Fruit fly (Drosophila melanogaster) whole organism, embryonic: ENCODE data around the gene CG34116.

Experiments used
- B-H2 ChIP-seq: fragments of 200-800 bp; sonication (Bioruptor generic); optimal IDR thresholded peaks from 2 replicates; lab custom pipeline; 2018; ENCODE audit warnings: missing biosample characterization, mild to moderate bottlenecking, missing genetic modification characterization
- BEAF-32 ChIP-seq: fragments of 200-800 bp; sonication (Bioruptor generic); optimal IDR thresholded peaks from 3 replicates; lab custom pipeline; 2017; ENCODE audit warnings: missing biosample characterization, missing genetic modification characterization, mild to moderate bottlenecking, moderate library complexity, missing genetic modification reagents
- Bgb ChIP-seq: fragments of 200-800 bp; sonication (Bioruptor generic); IDR thresholded peaks from 2 replicates; pipeline ENCODE4 v1.3.6; 2022; ENCODE audit warnings: missing biosample characterization, missing genetic modification characterization; ENCODE audit not compliant: partially characterized antibody
- CG11093 ChIP-seq: fragments of 200-800 bp; sonication (Bioruptor generic); IDR thresholded peaks from 3 replicates; pipeline ENCODE4 v1.3.6; 2022; ENCODE audit warnings: missing biosample characterization, missing genetic modification characterization
- CG11695 ChIP-seq: fragments of 200-800 bp; sonication (Bioruptor generic); IDR thresholded peaks from 3 replicates; pipeline ENCODE4 v1.3.6; 2022; ENCODE audit warnings: missing biosample characterization, missing genetic modification characterization
- CG11723 ChIP-seq: fragments of 200-800 bp; sonication (Bioruptor generic); optimal IDR thresholded peaks from 2 replicates; lab custom pipeline; 2017; ENCODE audit warnings: missing biosample characterization, mild to moderate bottlenecking, missing genetic modification characterization
- CG14441 ChIP-seq: fragments of 200-800 bp; sonication (Bioruptor generic); IDR thresholded peaks from 2 replicates; pipeline ENCODE4 v1.3.6; 2022; ENCODE audit warnings: missing biosample characterization, missing genetic modification characterization
- CG14965 ChIP-seq: fragments of 200-800 bp; sonication (Bioruptor generic); optimal IDR thresholded peaks from 2 replicates; lab custom pipeline; 2016; ENCODE audit warnings: missing biosample characterization, missing genetic modification characterization, borderline replicate concordance
- CG17328 ChIP-seq: fragments of 200-800 bp; sonication (Bioruptor generic); IDR thresholded peaks from 2 replicates; pipeline ENCODE4 v1.3.6; 2022; ENCODE audit warnings: missing biosample characterization, missing genetic modification characterization
- CG17829 ChIP-seq: fragments of 200-800 bp; optimal IDR thresholded peaks from 2 replicates; lab custom pipeline; 2019; ENCODE audit warnings: missing biosample characterization, mild to moderate bottlenecking, missing genetic modification characterization, moderate library complexity
- CG17912 ChIP-seq: fragments of 200-800 bp; sonication (Bioruptor generic); optimal IDR thresholded peaks from 2 replicates; lab custom pipeline; 2018; ENCODE audit warnings: missing biosample characterization, mild to moderate bottlenecking, missing genetic modification characterization
- CG18476 ChIP-seq: fragments of 200-800 bp; sonication (Bioruptor generic); optimal IDR thresholded peaks from 2 replicates; lab custom pipeline; 2016; ENCODE audit warnings: missing biosample characterization, mild to moderate bottlenecking, missing genetic modification characterization
- CG2678 ChIP-seq: fragments of 200-800 bp; sonication (Bioruptor generic); optimal IDR thresholded peaks from 3 replicates; lab custom pipeline; 2019; ENCODE audit warnings: missing biosample characterization, mild to moderate bottlenecking, missing genetic modification characterization, moderate library complexity
- CG3163 ChIP-seq: fragments of 200-800 bp; sonication (Bioruptor generic); optimal IDR thresholded peaks from 3 replicates; lab custom pipeline; 2016; ENCODE audit warnings: missing biosample characterization, missing genetic modification characterization
- CG32767 ChIP-seq: fragments of 200-800 bp; sonication (Bioruptor generic); IDR thresholded peaks from 2 replicates; pipeline ENCODE4 v1.3.6; 2022; ENCODE audit warnings: missing biosample characterization, missing genetic modification characterization
- CG32772 ChIP-seq: fragments of 200-800 bp; sonication (Bioruptor generic); IDR thresholded peaks from 2 replicates; pipeline ENCODE4 v1.3.6; 2022; ENCODE audit warnings: missing biosample characterization, missing genetic modification characterization
- CG3407 ChIP-seq: fragments of 200-800 bp; sonication (Bioruptor generic); optimal IDR thresholded peaks from 2 replicates; lab custom pipeline; 2018; ENCODE audit warnings: missing biosample characterization, mild to moderate bottlenecking, missing genetic modification characterization
- CG3838 ChIP-seq: fragments of 200-800 bp; sonication (Bioruptor generic); optimal IDR thresholded peaks from 3 replicates; lab custom pipeline; 2016; ENCODE audit warnings: missing biosample characterization, missing genetic modification characterization
- CG3847 ChIP-seq: fragments of 200-800 bp; sonication (Bioruptor generic); IDR thresholded peaks from 2 replicates; pipeline ENCODE4 v1.3.6; 2022; ENCODE audit warnings: missing biosample characterization, missing genetic modification characterization
- CG6254 ChIP-seq: fragments of 200-800 bp; sonication (Bioruptor generic); optimal IDR thresholded peaks from 3 replicates; lab custom pipeline; 2017; ENCODE audit warnings: mild to moderate bottlenecking, missing biosample characterization, missing genetic modification reagents, missing genetic modification characterization
- CG9609 ChIP-seq: fragments of 200-800 bp; sonication (Bioruptor generic); optimal IDR thresholded peaks from 3 replicates; lab custom pipeline; 2016; ENCODE audit warnings: missing biosample characterization, missing genetic modification characterization
- Chrac-16 ChIP-seq: fragments of 200-800 bp; sonication (Bioruptor generic); optimal IDR thresholded peaks from 3 replicates; lab custom pipeline; 2016; ENCODE audit warnings: missing biosample characterization, missing genetic modification characterization
- CoRest ChIP-seq: fragments of 200-800 bp; sonication (Bioruptor generic); optimal IDR thresholded peaks from 3 replicates; lab custom pipeline; 2018; ENCODE audit warnings: missing biosample characterization, mild to moderate bottlenecking, missing genetic modification characterization, moderate library complexity
- CrebB ChIP-seq: fragments of 200-800 bp; sonication (Bioruptor generic); optimal IDR thresholded peaks from 3 replicates; lab custom pipeline; 2018; ENCODE audit warnings: missing biosample characterization, mild to moderate bottlenecking, missing genetic modification characterization
- D19B ChIP-seq: fragments of 200-800 bp; sonication (Bioruptor generic); optimal IDR thresholded peaks from 2 replicates; lab custom pipeline; 2017; ENCODE audit warnings: missing biosample characterization, mild to moderate bottlenecking, missing genetic modification characterization
- Dad ChIP-seq: fragments of 200-800 bp; sonication (Bioruptor generic); optimal IDR thresholded peaks from 3 replicates; lab custom pipeline; 2016; ENCODE audit warnings: missing biosample characterization, missing genetic modification characterization
- Dbx ChIP-seq: fragments of 200-800 bp; sonication (Bioruptor generic); IDR thresholded peaks from 3 replicates; pipeline ENCODE4 v1.3.6; 2022; ENCODE audit warnings: missing biosample characterization, missing genetic modification characterization
- Dip2 ChIP-seq: fragments of 200-800 bp; sonication (Bioruptor generic); IDR thresholded peaks from 2 replicates; pipeline ENCODE4 v1.3.6; 2022; ENCODE audit warnings: missing biosample characterization, missing genetic modification characterization
- ERR ChIP-seq: fragments of 200-800 bp; sonication (Bioruptor generic); optimal IDR thresholded peaks from 2 replicates; lab custom pipeline; 2016; ENCODE audit warnings: missing biosample characterization, missing genetic modification characterization
- Ets97D ChIP-seq: fragments of 200-800 bp; sonication (Bioruptor generic); optimal IDR thresholded peaks from 3 replicates; lab custom pipeline; 2016; ENCODE audit warnings: missing biosample characterization, missing genetic modification characterization
- HHEX ChIP-seq: fragments of 200-800 bp; sonication (Bioruptor generic); optimal IDR thresholded peaks from 3 replicates; lab custom pipeline; 2017; ENCODE audit warnings: missing biosample characterization, mild to moderate bottlenecking, missing genetic modification characterization, missing genetic modification reagents
- MESR4 ChIP-seq: fragments of 200-800 bp; sonication (Bioruptor generic); optimal IDR thresholded peaks from 2 replicates; lab custom pipeline; 2018; ENCODE audit warnings: missing biosample characterization, mild to moderate bottlenecking, missing genetic modification characterization, moderate library complexity
- Myb ChIP-seq: fragments of 200-800 bp; sonication (Bioruptor generic); optimal IDR thresholded peaks from 2 replicates; lab custom pipeline; 2016; ENCODE audit warnings: missing biosample characterization, missing genetic modification characterization
- NFAT ChIP-seq: fragments of 200-800 bp; sonication (Bioruptor generic); IDR thresholded peaks from 2 replicates; pipeline ENCODE4 v1.3.6; 2022; ENCODE audit warnings: missing biosample characterization, missing genetic modification characterization
- YL-1 ChIP-seq: fragments of 200-800 bp; sonication (Bioruptor generic); optimal IDR thresholded peaks from 3 replicates; lab custom pipeline; 2017; ENCODE audit warnings: missing biosample characterization, mild to moderate bottlenecking, missing genetic modification characterization
- ato ChIP-seq: fragments of 200-800 bp; sonication (Bioruptor generic); IDR thresholded peaks from 2 replicates; pipeline ENCODE4 v1.3.6; 2022; ENCODE audit warnings: missing biosample characterization, missing genetic modification characterization; ENCODE audit not compliant: partially characterized antibody
- da ChIP-seq: fragments of 200-800 bp; sonication (Bioruptor generic); optimal IDR thresholded peaks from 2 replicates; lab custom pipeline; 2016; ENCODE audit warnings: missing biosample characterization, missing genetic modification characterization
- danr ChIP-seq: fragments of 200-800 bp; sonication (Bioruptor generic); IDR thresholded peaks from 2 replicates; pipeline ENCODE4 v1.3.6; 2022; ENCODE audit warnings: missing biosample characterization, missing genetic modification characterization
- grn ChIP-seq: fragments of 200-800 bp; sonication (Bioruptor generic); optimal IDR thresholded peaks from 3 replicates; lab custom pipeline; 2017; ENCODE audit warnings: missing biosample characterization, missing genetic modification characterization
- insv ChIP-seq, 2 experiments: fragments of 200-800 bp; sonication (Bioruptor generic); optimal IDR thresholded peaks; 3 replicates each; lab custom pipeline; 2016 to 2018; ENCODE audit warnings: missing biosample characterization in 2 of 2, missing genetic modification characterization in 2 of 2
- lov ChIP-seq, 2 experiments: fragments of 200-800 bp in 1 of 2; fragments of >200 bp in 1 of 2; sonication (Bioruptor generic) in 1 of 2; IDR thresholded peaks in 1 of 2; optimal IDR thresholded peaks in 1 of 2; 2 replicates in 1 of 2; 3 replicates in 1 of 2; pipeline versions ENCODE4 v1.3.6 to Lab custom; 2017 to 2022; ENCODE audit warnings: missing biosample characterization in 1 of 2, missing genetic modification characterization in 1 of 2
- pfk ChIP-seq: fragments of 200-800 bp; sonication (Bioruptor generic); optimal IDR thresholded peaks from 2 replicates; lab custom pipeline; 2018; ENCODE audit warnings: missing biosample characterization, mild to moderate bottlenecking, missing genetic modification characterization, moderate library complexity
- phol ChIP-seq: fragments of 200-800 bp; sonication (Bioruptor generic); optimal IDR thresholded peaks from 3 replicates; lab custom pipeline; 2018; ENCODE audit warnings: missing biosample characterization, mild to moderate bottlenecking, missing genetic modification characterization, moderate library complexity
- row ChIP-seq: fragments of 200-800 bp; sonication (Bioruptor generic); IDR thresholded peaks from 3 replicates; pipeline ENCODE4 v1.3.6; 2022; ENCODE audit warnings: missing biosample characterization, missing genetic modification characterization
- sima ChIP-seq: fragments of 200-800 bp; sonication (Bioruptor generic); optimal IDR thresholded peaks from 2 replicates; lab custom pipeline; 2016; ENCODE audit warnings: missing biosample characterization, missing genetic modification characterization
- sna ChIP-seq: fragments of 200-800 bp; sonication (Bioruptor generic); IDR thresholded peaks from 2 replicates; pipeline ENCODE4 v1.3.6; 2022; ENCODE audit warnings: missing biosample characterization, missing genetic modification characterization; ENCODE audit not compliant: partially characterized antibody
- stc ChIP-seq: fragments of 200-800 bp; sonication (Bioruptor generic); IDR thresholded peaks from 2 replicates; pipeline ENCODE4 v1.3.6; 2022; ENCODE audit warnings: missing biosample characterization, missing genetic modification characterization
- trh ChIP-seq: fragments of 200-800 bp; sonication (Bioruptor generic); optimal IDR thresholded peaks from 2 replicates; lab custom pipeline; 2016; ENCODE audit warnings: missing biosample characterization, missing genetic modification characterization
- unc-4 ChIP-seq: fragments of 200-800 bp; sonication (Bioruptor generic); IDR thresholded peaks from 2 replicates; pipeline ENCODE4 v1.3.6; 2022; ENCODE audit warnings: missing biosample characterization, missing genetic modification characterization; ENCODE audit not compliant: partially characterized antibody

Gene CG34116

dm6 chr3L:19834143-19834794, 28.4 kb upstream of the CG34116 start, which contains the start of the genes trc and CG32221 (continued):
- peak; percentile 89 for TF ChIP-seq B-H2 (GFP tag; lab: Kevin White, UChicago)
- no peak for TF ChIP-seq CG3163 (GFP tag; lab: Kevin White, UChicago)
- peak; percentile 56 for TF ChIP-seq pfk (GFP tag; lab: Kevin White, UChicago)
- no peak for TF ChIP-seq ERR (GFP tag; lab: Kevin White, UChicago)
- TF ChIP-seq CoRest (tag; lab: Kevin White, UChicago): peak; percentile 63
- TF ChIP-seq insv (GFP tag; optimal IDR thresholded peaks at IDR 0.05; lab: Kevin White, UChicago): peak in 1 of 2 experiments; percentile 47
- TF ChIP-seq unc-4 (GFP tag; lab: Robert Waterston, UW): peak; percentile 57; the same call in 1 of the 2 replicates
- TF ChIP-seq danr (GFP tag; lab: Robert Waterston, UW): no peak
- TF ChIP-seq Dad (GFP tag; lab: Kevin White, UChicago): peak; percentile 14
- TF ChIP-seq CG6254 (GFP tag; lab: Kevin White, UChicago): peak; percentile 11
- TF ChIP-seq sna: peak; percentile 22; the same call in 1 of the 2 replicates
- TF ChIP-seq lov (optimal IDR thresholded peaks at IDR 0.05; lab: Kevin White, UChicago): no peak
- TF ChIP-seq lov (GFP tag; IDR thresholded peaks at IDR 0.05; lab: Robert Waterston, UW): 0 out of 3 replicates have a peak, but pooled peaks have one; percentile 41
- TF ChIP-seq CrebB (tag; lab: Kevin White, UChicago): peak; percentile 33
- peak; percentile 84 for TF ChIP-seq Bgb (GFP tag; lab: Robert Waterston, UW)
- no peak for TF ChIP-seq CG14965 (GFP tag; lab: Kevin White, UChicago)
- 0 out of 2 replicates have a peak, but pooled peaks have one; percentile 23 for TF ChIP-seq stc (GFP tag; lab: Robert Waterston, UW)
- TF ChIP-seq YL-1 (GFP tag; lab: Kevin White, UChicago): peak; percentile 94
- TF ChIP-seq BEAF-32 (GFP tag; lab: Kevin White, UChicago): peak; percentile 85
- peak; percentile 89 for TF ChIP-seq MESR4 (GFP tag; lab: Kevin White, UChicago)
- no peak for TF ChIP-seq CG18476
- TF ChIP-seq HHEX: no peak
- TF ChIP-seq CG17829 (tag; lab: Kevin White, UChicago): peak; percentile 38
- TF ChIP-seq Dip2: no peak
- TF ChIP-seq CG17328 (GFP tag; lab: Robert Waterston, UW): peak; percentile 45; the same call in 1 of the 2 replicates
- TF ChIP-seq CG3847 (GFP tag; lab: Robert Waterston, UW): peak; percentile 51; the same call in 1 of the 2 replicates
- peak; percentile 4 for TF ChIP-seq Myb (GFP tag; lab: Kevin White, UChicago)
- no peak for TF ChIP-seq CG3407 (GFP tag; lab: Kevin White, UChicago)
- TF ChIP-seq NFAT (GFP tag; lab: Robert Waterston, UW): peak; percentile 78
- peak; percentile 9 for TF ChIP-seq CG9609 (GFP tag; lab: Kevin White, UChicago)
- TF ChIP-seq Ets97D (GFP tag; lab: Kevin White, UChicago): peak; percentile 96
- peak; percentile 8 for TF ChIP-seq Chrac-16 (GFP tag; lab: Kevin White, UChicago)
- no peak for TF ChIP-seq CG3838 (GFP tag; lab: Kevin White, UChicago)
- no peak for TF ChIP-seq CG32767 (GFP tag; lab: Robert Waterston, UW)
- TF ChIP-seq CG17912: peak; percentile 91
- TF ChIP-seq phol (tag; lab: Kevin White, UChicago): peak; percentile 50
- TF ChIP-seq ato (GFP tag; lab: Robert Waterston, UW): no peak
- no peak for TF ChIP-seq CG11093 (GFP tag; lab: Robert Waterston, UW)
- no peak for TF ChIP-seq grn
- no peak for TF ChIP-seq CG11695 (GFP tag; lab: Robert Waterston, UW)
- no peak for TF ChIP-seq CG32772 (GFP tag; lab: Robert Waterston, UW)
- no peak for TF ChIP-seq sima (GFP tag; lab: Kevin White, UChicago)
- TF ChIP-seq trh (GFP tag; lab: Kevin White, UChicago): peak; percentile 9
- TF ChIP-seq CG14441 (GFP tag; lab: Robert Waterston, UW): 0 out of 2 replicates have a peak, but pooled peaks have one; percentile 7
- no peak for TF ChIP-seq D19B
- peak; percentile 39; the same call in 1 of the 3 replicates for TF ChIP-seq Dbx (GFP tag; lab: Robert Waterston, UW)
- no peak for TF ChIP-seq da
- peak; percentile 83 for TF ChIP-seq row (GFP tag; lab: Robert Waterston, UW)
- no peak for TF ChIP-seq CG11723
- TF ChIP-seq CG2678 (tag; lab: Kevin White, UChicago): no peak
